Worm (Caenorhabditis elegans): Measurements from ENCODE around the gene npp-24.

- TF ChIP-seq C34B4.2 (tag; optimal IDR thresholded peaks at IDR 0.05) (no peak), nhr-71 (tag; optimal IDR thresholded peaks at IDR 0.05) (no peak), unc-86 (tag; optimal IDR thresholded peaks at IDR 0.05) (no peak), nhr-84 (tag; optimal IDR thresholded peaks at IDR 0.05) (no peak), ama-1 (optimal IDR thresholded peaks at IDR 0.05) (no peak), fkh-10 (GFP tag; optimal IDR thresholded peaks at IDR 0.05) (no peak), ets-5 (GFP tag; IDR thresholded peaks at IDR 0.05) (no peak), ceh-82 (tag; optimal IDR thresholded peaks at IDR 0.05) (no peak), pag-3 (tag; optimal IDR thresholded peaks at IDR 0.05; ENCODE audit: borderline replicate concordance, insufficient read depth) (no peak), fos-1 (tag; optimal IDR thresholded peaks at IDR 0.05) (no peak), rnt-1 (tag; optimal IDR thresholded peaks at IDR 0.05) (no peak), ztf-11 (tag; optimal IDR thresholded peaks at IDR 0.05) (no peak), ceh-8 (GFP tag; optimal IDR thresholded peaks at IDR 0.05) (no peak), ces-1 (GFP tag; optimal IDR thresholded peaks at IDR 0.05) (no peak)
Observed at ce11 chrII:5478318-5478717, 27.4 kb upstream of the npp-24 start, which contains the start of gene F56D1.1.
